Worm (Caenorhabditis elegans) whole organism, L4 larva: ENCODE results near the gene Y46E12BL.2.

Source experiments
- Y75B8A.6 ChIP-seq: fragments of 200-800 bp; sonication (Bioruptor generic); IDR thresholded peaks from 2 replicates; pipeline ENCODE4 v1.3.6; 2022; ENCODE audit warnings: missing genetic modification reagents, missing genetic modification characterization, missing compliant biosample characterization
- ces-1 ChIP-seq: fragments of 150-350 bp; sonication (generic microtip); optimal IDR thresholded peaks from 4 replicates; lab custom pipeline; 2014; ENCODE audit warnings: missing biosample characterization, missing genetic modification reagents, missing genetic modification characterization
- fos-1 ChIP-seq: fragments of 150-350 bp; optimal IDR thresholded peaks from 2 replicates; lab custom pipeline; 2014; ENCODE audit warnings: missing biosample characterization, missing genetic modification characterization
- nhr-102 ChIP-seq: sonication (generic microtip); optimal IDR thresholded peaks from 2 replicates; lab custom pipeline; 2016; ENCODE audit warnings: mild to moderate bottlenecking, missing genetic modification characterization, moderate library complexity, missing compliant biosample characterization
- nhr-48 ChIP-seq: sonication (generic microtip); optimal IDR thresholded peaks from 2 replicates; lab custom pipeline; 2016; ENCODE audit warnings: mild to moderate bottlenecking, missing genetic modification characterization, missing compliant biosample characterization

DNA sequence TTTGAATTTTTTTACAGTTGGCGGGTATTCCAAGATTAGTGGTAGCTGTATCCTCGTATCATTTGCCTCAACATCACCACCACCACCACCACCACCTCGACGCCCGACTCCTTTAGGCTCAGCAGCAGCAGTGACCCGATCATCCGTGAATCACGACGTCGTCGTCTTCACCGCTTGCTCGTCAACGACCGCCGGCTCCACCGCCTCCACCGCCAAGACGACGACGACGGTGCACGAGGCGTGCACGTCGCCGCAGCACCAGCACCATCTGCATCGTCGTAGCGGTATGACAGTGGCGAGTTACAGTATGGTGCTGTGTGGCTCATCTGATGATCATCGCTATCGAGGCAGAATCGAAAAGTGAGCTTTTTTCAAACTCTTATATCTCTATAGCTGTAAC is 35.4 kb downstream of the Y46E12BL.2 start, which contains the start of gene rga-9:
- TF ChIP-seq fos-1 (tag; lab: Kevin White, UChicago): no peak
- no peak for TF ChIP-seq ces-1
- no peak for TF ChIP-seq nhr-102
- TF ChIP-seq Y75B8A.6 (GFP tag; lab: Robert Waterston, UW): no peak
- no peak for TF ChIP-seq nhr-48 (tag; lab: Kevin White, UChicago)
